Worm (Caenorhabditis elegans) whole organism, mixed stage, embryonic: Measurements from ENCODE around the gene clec-63.

ENCODE experiments used
- M03D4.4 ChIP-seq: sonication (generic microtip); optimal IDR thresholded peaks from 2 replicates; lab custom pipeline; 2017; ENCODE audit warnings: mild to moderate bottlenecking, missing genetic modification characterization, missing compliant biosample characterization
- bed-3 ChIP-seq: fragments of 200-800 bp; sonication (Bioruptor generic); optimal IDR thresholded peaks from 3 replicates; lab custom pipeline; 2018; ENCODE audit warnings: mild to moderate bottlenecking, missing genetic modification characterization, moderate library complexity, missing compliant biosample characterization
- blmp-1 ChIP-seq: fragments of 150-350 bp; optimal IDR thresholded peaks from 2 replicates; lab custom pipeline; 2014; ENCODE audit warnings: missing biosample characterization, missing genetic modification characterization
- ceh-39 ChIP-seq: fragments of 150-350 bp; optimal IDR thresholded peaks from 2 replicates; lab custom pipeline; 2014; ENCODE audit warnings: missing biosample characterization, missing genetic modification characterization
- ceh-43 ChIP-seq: fragments of 200-800 bp; sonication (Bioruptor generic); optimal IDR thresholded peaks from 2 replicates; lab custom pipeline; 2018; ENCODE audit warnings: mild to moderate bottlenecking, missing genetic modification characterization, moderate library complexity, missing compliant biosample characterization
- ceh-83 ChIP-seq: fragments of 200-800 bp; sonication (Bioruptor generic); optimal IDR thresholded peaks from 2 replicates; lab custom pipeline; 2018; ENCODE audit warnings: mild to moderate bottlenecking, missing genetic modification characterization, missing compliant biosample characterization
- cnd-1 ChIP-seq: fragments of 200-800 bp; sonication (Bioruptor generic); optimal IDR thresholded peaks from 2 replicates; lab custom pipeline; 2018; ENCODE audit warnings: mild to moderate bottlenecking, missing genetic modification characterization, missing compliant biosample characterization
- drap-1 ChIP-seq: fragments of 200-800 bp; sonication (Bioruptor generic); optimal IDR thresholded peaks from 3 replicates; lab custom pipeline; 2018; ENCODE audit warnings: mild to moderate bottlenecking, missing genetic modification characterization, missing compliant biosample characterization
- elt-1 ChIP-seq: sonication (generic microtip); optimal IDR thresholded peaks from 2 replicates; lab custom pipeline; 2017; ENCODE audit warnings: missing genetic modification characterization, mild to moderate bottlenecking, missing compliant biosample characterization, antibody characterized with exemption, moderate library complexity, borderline replicate concordance; ENCODE audit not compliant: insufficient read depth
- elt-3 ChIP-seq: fragments of 150-350 bp; optimal IDR thresholded peaks from 2 replicates; lab custom pipeline; 2014; ENCODE audit warnings: missing biosample characterization, missing genetic modification characterization
- flh-1 ChIP-seq: fragments of 200-800 bp; sonication (Bioruptor generic); optimal IDR thresholded peaks from 2 replicates; lab custom pipeline; 2018; ENCODE audit warnings: mild to moderate bottlenecking, missing genetic modification characterization, moderate library complexity, missing compliant biosample characterization
- ham-2 ChIP-seq: fragments of 200-800 bp; sonication (Bioruptor generic); optimal IDR thresholded peaks from 2 replicates; lab custom pipeline; 2018; ENCODE audit warnings: mild to moderate bottlenecking, missing genetic modification characterization, missing compliant biosample characterization
- hlh-1 ChIP-seq: fragments of 150-350 bp; optimal IDR thresholded peaks from 2 replicates; lab custom pipeline; 2014; ENCODE audit warnings: missing biosample characterization, missing genetic modification reagents, missing genetic modification characterization
- lin-13 ChIP-seq: fragments of 150-350 bp; optimal IDR thresholded peaks from 2 replicates; lab custom pipeline; 2014; ENCODE audit warnings: missing biosample characterization, missing genetic modification characterization
- lin-32 ChIP-seq: fragments of 200-800 bp; sonication (Bioruptor generic); optimal IDR thresholded peaks from 2 replicates; lab custom pipeline; 2018; ENCODE audit warnings: mild to moderate bottlenecking, missing genetic modification characterization, missing compliant biosample characterization
- lsy-2 ChIP-seq: fragments of 150-350 bp; optimal IDR thresholded peaks from 2 replicates; lab custom pipeline; 2014; ENCODE audit warnings: missing biosample characterization, missing genetic modification characterization
- mab-5 ChIP-seq: fragments of 150-350 bp; optimal IDR thresholded peaks from 2 replicates; lab custom pipeline; 2014; ENCODE audit warnings: missing biosample characterization, missing genetic modification characterization
- mep-1 ChIP-seq: fragments of 150-350 bp; optimal IDR thresholded peaks from 2 replicates; lab custom pipeline; 2017; ENCODE audit warnings: missing biosample characterization, missing genetic modification reagents, missing genetic modification characterization, inconsistent platforms
- mls-2 ChIP-seq: sonication (generic microtip); optimal IDR thresholded peaks from 2 replicates; lab custom pipeline; 2016; ENCODE audit warnings: mild to moderate bottlenecking, missing genetic modification characterization, moderate library complexity, missing compliant biosample characterization
- nhr-12 ChIP-seq: fragments of 150-350 bp; optimal IDR thresholded peaks from 2 replicates; lab custom pipeline; 2014; ENCODE audit warnings: missing biosample characterization, missing genetic modification characterization
- nhr-2 ChIP-seq: fragments of 150-350 bp; optimal IDR thresholded peaks from 2 replicates; lab custom pipeline; 2014; ENCODE audit warnings: missing biosample characterization, missing genetic modification characterization
- nhr-237 ChIP-seq: fragments of 150-350 bp; optimal IDR thresholded peaks from 2 replicates; lab custom pipeline; 2014; ENCODE audit warnings: missing biosample characterization, missing genetic modification characterization
- nhr-28 ChIP-seq: fragments of 150-350 bp; optimal IDR thresholded peaks from 2 replicates; lab custom pipeline; 2014; ENCODE audit warnings: missing biosample characterization, missing genetic modification characterization
- nhr-76 ChIP-seq: sonication (generic microtip); optimal IDR thresholded peaks from 2 replicates; lab custom pipeline; 2017; ENCODE audit warnings: missing biosample characterization, missing genetic modification characterization
- sem-2 ChIP-seq: fragments of 200-800 bp; sonication (Bioruptor generic); optimal IDR thresholded peaks from 2 replicates; lab custom pipeline; 2018; ENCODE audit warnings: mild to moderate bottlenecking, missing genetic modification characterization, missing compliant biosample characterization
- snpc-4 ChIP-seq: fragments of 150-350 bp; optimal IDR thresholded peaks from 2 replicates; lab custom pipeline; 2014; ENCODE audit warnings: missing biosample characterization, missing genetic modification characterization
- sptf-1 ChIP-seq: sonication (generic microtip); optimal IDR thresholded peaks from 2 replicates; lab custom pipeline; 2017; ENCODE audit warnings: mild to moderate bottlenecking, missing genetic modification characterization, moderate library complexity, missing compliant biosample characterization
- tbx-8 ChIP-seq: fragments of 200-800 bp; sonication (Bioruptor generic); optimal IDR thresholded peaks from 2 replicates; lab custom pipeline; 2018; ENCODE audit warnings: mild to moderate bottlenecking, missing genetic modification characterization, moderate library complexity, missing compliant biosample characterization
- unc-120 ChIP-seq: sonication (generic microtip); optimal IDR thresholded peaks from 2 replicates; lab custom pipeline; 2017; ENCODE audit warnings: missing genetic modification characterization, missing compliant biosample characterization; ENCODE audit not compliant: poor library complexity, severe bottlenecking
- unc-39 ChIP-seq: fragments of 150-350 bp; optimal IDR thresholded peaks from 2 replicates; lab custom pipeline; 2014; ENCODE audit warnings: missing biosample characterization, missing genetic modification characterization
- unc-62 ChIP-seq: fragments of 150-350 bp; optimal IDR thresholded peaks from 2 replicates; lab custom pipeline; 2014; ENCODE audit warnings: missing biosample characterization, missing genetic modification reagents, missing genetic modification characterization
- zip-8 ChIP-seq: fragments of 150-350 bp; optimal IDR thresholded peaks from 2 replicates; lab custom pipeline; 2014; ENCODE audit warnings: missing biosample characterization, missing genetic modification characterization
- ztf-11 ChIP-seq: fragments of 150-350 bp; optimal IDR thresholded peaks from 2 replicates; lab custom pipeline; 2014; ENCODE audit warnings: missing biosample characterization, missing genetic modification characterization

clec-63 gene

DNA sequence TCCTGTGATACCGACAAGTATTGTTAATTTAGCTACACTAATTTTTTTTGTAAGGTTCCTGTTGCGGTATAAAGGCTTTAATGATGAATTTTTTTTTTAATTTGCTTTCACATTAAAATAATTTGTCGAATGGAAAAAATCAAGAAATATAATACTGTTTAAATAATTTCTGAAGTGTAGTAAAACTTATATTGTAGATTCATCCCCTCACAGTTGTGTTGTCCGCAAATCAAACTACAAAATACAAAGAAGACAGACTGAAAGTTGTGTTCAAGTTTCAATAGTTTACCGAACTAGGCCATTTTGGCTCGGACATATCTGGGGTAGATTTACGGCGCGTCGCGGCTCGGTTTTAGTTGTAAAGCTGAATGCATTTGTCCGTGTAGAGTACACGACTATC, 1.9 kb downstream of the clec-63 start:
- TF ChIP-seq nhr-12 (tag; lab: Kevin White, UChicago): no peak

DNA sequence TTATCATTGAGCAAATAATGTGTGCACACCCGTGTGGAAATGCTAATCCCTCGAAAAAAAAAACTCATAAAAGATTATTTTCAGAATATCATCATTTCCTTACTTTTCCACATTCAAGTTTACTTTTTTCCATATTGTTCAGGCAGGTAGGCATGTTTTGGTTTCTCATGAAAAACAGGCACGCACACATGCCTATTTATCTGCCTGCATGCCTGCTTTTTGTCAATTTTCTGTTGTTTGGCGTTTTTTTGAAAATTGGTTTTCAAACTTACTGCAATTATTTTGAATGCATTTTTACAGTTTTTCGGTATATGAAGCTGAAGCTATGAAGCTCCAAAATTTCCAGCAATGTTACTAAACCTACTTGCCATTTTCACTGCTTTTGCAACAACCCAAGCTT, 2.5 kb downstream of the clec-63 start, which contains the start of gene clec-64:
Gene clec-64, plus strand, starts transcription at position 301 of the 400 bp plus-strand sequence.
- TF ChIP-seq zip-8 (tag; lab: Kevin White, UChicago): no peak
- TF ChIP-seq blmp-1 (tag; lab: Kevin White, UChicago): no peak
- no peak for TF ChIP-seq hlh-1 (tag; lab: Kevin White, UChicago)
- no peak for TF ChIP-seq tbx-8 (GFP tag; lab: Kevin White, UChicago)
- no peak for TF ChIP-seq lin-13 (tag; lab: Kevin White, UChicago)
- TF ChIP-seq elt-3 (tag; lab: Kevin White, UChicago): no peak
- TF ChIP-seq unc-62 (GFP tag; lab: Kevin White, UChicago): no peak

DNA sequence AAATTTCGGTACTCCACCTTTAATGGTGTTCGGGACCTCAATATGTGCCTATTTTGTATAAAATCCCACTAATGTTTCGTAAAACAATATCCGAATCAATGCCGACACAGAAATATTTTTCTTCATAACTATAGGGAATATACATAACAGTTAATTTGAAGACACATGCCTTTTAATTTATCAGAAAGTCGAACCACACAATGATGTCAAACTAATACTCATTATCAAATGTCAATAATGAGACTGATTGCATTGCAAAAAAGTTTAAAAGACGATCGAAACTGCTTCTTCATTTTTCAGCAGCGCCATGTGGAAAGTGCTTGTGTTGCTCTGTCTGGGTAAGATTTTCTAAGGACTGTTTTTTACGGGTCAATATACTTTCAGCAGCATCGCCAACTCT, 5.6 kb downstream of the clec-63 start, which contains the start of gene clec-65:
Gene clec-65, plus strand, starts transcription at position 301 of the 400 bp plus-strand sequence.
- TF ChIP-seq nhr-237 (tag; lab: Kevin White, UChicago) (no peak), unc-39 (tag; lab: Kevin White, UChicago) (no peak), bed-3 (GFP tag; lab: Kevin White, UChicago) (no peak), elt-1 (no peak), zip-8 (tag; lab: Kevin White, UChicago) (no peak), unc-120 (no peak), unc-62 (GFP tag; lab: Kevin White, UChicago) (no peak)

DNA sequence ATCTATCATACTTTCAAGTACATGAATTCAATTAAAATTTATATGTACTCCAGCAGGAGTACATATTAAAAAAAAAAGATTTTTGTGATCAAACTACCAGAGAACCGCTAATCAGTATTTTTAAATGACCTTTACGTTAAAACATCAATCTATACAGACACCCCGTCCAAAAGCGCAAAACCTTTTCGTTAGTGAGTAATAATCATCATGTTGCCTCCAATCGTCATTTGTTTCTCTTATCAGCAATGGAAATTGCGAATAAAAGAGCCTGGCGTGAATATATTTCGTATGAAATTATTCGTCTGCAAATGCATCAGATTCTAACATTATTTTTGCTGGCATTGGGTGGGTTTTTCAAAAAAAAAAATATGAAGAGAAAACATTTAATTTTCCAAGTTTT, 8.7 kb downstream of the clec-63 start, which contains the start of gene clec-66:
Gene clec-66, plus strand, starts transcription at position 225 of the 400 bp plus-strand sequence.
- TF ChIP-seq mab-5 (tag; lab: Kevin White, UChicago): no peak
- TF ChIP-seq ceh-39 (tag; lab: Kevin White, UChicago): no peak
- TF ChIP-seq snpc-4 (tag; lab: Kevin White, UChicago): no peak
- TF ChIP-seq tbx-8 (GFP tag; lab: Kevin White, UChicago): no peak
- no peak for TF ChIP-seq unc-62 (GFP tag; lab: Kevin White, UChicago)
- TF ChIP-seq mls-2 (tag; lab: Kevin White, UChicago): no peak
- no peak for TF ChIP-seq M03D4.4 (tag; lab: Kevin White, UChicago)
- TF ChIP-seq flh-1 (GFP tag; lab: Kevin White, UChicago): no peak
- no peak for TF ChIP-seq elt-1
- TF ChIP-seq lin-13 (tag; lab: Kevin White, UChicago): no peak
- no peak for TF ChIP-seq ceh-43 (GFP tag; lab: Kevin White, UChicago)
- TF ChIP-seq cnd-1 (tag; lab: Kevin White, UChicago): no peak
- TF ChIP-seq ham-2 (GFP tag; lab: Kevin White, UChicago): no peak
- no peak for TF ChIP-seq nhr-237 (tag; lab: Kevin White, UChicago)
- TF ChIP-seq nhr-28 (tag; lab: Kevin White, UChicago): no peak
- no peak for TF ChIP-seq ceh-83 (GFP tag; lab: Kevin White, UChicago)
- no peak for TF ChIP-seq lsy-2 (tag; lab: Kevin White, UChicago)
- no peak for TF ChIP-seq unc-39 (tag; lab: Kevin White, UChicago)
- TF ChIP-seq nhr-2: no peak

DNA sequence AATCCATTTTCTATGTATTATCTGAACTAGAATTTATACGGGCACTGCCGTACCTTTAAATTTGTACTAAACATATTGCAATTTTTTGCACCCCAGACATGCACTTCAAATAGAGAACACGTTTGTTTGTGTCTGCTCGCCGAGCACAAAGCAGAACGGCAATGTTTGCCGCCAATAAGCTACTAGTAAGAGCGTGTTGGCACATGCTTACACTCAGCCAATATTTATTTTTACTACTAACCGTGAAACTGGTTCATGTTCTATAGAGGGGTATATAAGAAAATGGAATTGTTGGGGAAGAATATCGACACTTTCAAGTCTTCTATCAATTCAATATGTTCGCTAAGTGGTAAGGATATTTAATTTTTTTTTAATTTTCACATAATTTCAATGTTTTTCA, 11.6 kb downstream of the clec-63 start, which contains the start of gene nspb-11:
Gene nspb-11, plus strand, starts transcription at position 301 of the 400 bp plus-strand sequence.
- TF ChIP-seq elt-1: no peak
- TF ChIP-seq ztf-11 (tag; lab: Kevin White, UChicago): no peak
- no peak for TF ChIP-seq ceh-39 (tag; lab: Kevin White, UChicago)
- TF ChIP-seq unc-120: no peak
- no peak for TF ChIP-seq nhr-76 (tag; lab: Kevin White, UChicago)
- TF ChIP-seq sptf-1 (tag; lab: Kevin White, UChicago): no peak
- TF ChIP-seq flh-1 (GFP tag; lab: Kevin White, UChicago): no peak
- TF ChIP-seq mls-2 (tag; lab: Kevin White, UChicago): no peak

DNA sequence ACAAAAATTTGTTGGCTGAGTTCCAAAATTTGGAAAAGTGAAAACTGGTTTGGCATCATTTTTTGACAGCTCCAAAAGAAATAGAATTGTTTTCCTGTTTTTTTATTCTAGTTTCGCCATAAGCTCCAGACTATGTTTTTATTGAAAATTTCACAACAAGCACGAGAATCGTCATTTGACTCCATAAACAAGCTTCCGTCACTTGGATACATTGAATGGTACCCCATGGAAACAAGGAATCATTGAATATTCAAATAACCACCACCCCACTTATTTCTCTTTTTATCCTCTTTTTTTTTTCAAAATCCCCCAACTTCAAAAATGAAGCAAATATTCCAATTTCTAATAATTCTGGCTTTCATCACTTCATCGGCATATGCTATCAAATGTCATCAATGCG, 13.3 kb downstream of the clec-63 start, which contains the start of gene ddn-2:
Gene ddn-2, plus strand, starts transcription at position 301 of the 400 bp plus-strand sequence.
- TF ChIP-seq unc-120 (no peak), drap-1 (GFP tag; lab: Kevin White, UChicago) (no peak), lin-32 (GFP tag; lab: Kevin White, UChicago) (no peak), sem-2 (GFP tag; lab: Kevin White, UChicago) (no peak), mab-5 (tag; lab: Kevin White, UChicago) (no peak), ceh-43 (GFP tag; lab: Kevin White, UChicago) (no peak), mls-2 (tag; lab: Kevin White, UChicago) (no peak), mep-1 (tag; lab: Kevin White, UChicago) (no peak), sptf-1 (tag; lab: Kevin White, UChicago) (no peak), ceh-39 (tag; lab: Kevin White, UChicago) (no peak), nhr-237 (tag; lab: Kevin White, UChicago) (no peak), ceh-83 (GFP tag; lab: Kevin White, UChicago) (no peak), flh-1 (GFP tag; lab: Kevin White, UChicago) (no peak), M03D4.4 (tag; lab: Kevin White, UChicago) (no peak), ham-2 (GFP tag; lab: Kevin White, UChicago) (no peak), bed-3 (GFP tag; lab: Kevin White, UChicago) (no peak), unc-62 (GFP tag; lab: Kevin White, UChicago) (no peak), ztf-11 (tag; lab: Kevin White, UChicago) (no peak), nhr-2 (no peak)
